Worm (Caenorhabditis elegans) whole organism, early embryonic: ENCODE results near the gene C01G12.3.

Source experiments
- B0310.2 ChIP-seq: sonication (generic microtip); optimal IDR thresholded peaks from 2 replicates; lab custom pipeline; 2016; ENCODE audit warnings: mild to moderate bottlenecking, missing genetic modification characterization, missing compliant biosample characterization
- ama-1 ChIP-seq: fragments of 150-350 bp; optimal IDR thresholded peaks from 2 replicates; lab custom pipeline; 2014
- ceh-13 ChIP-seq: fragments of 200-800 bp; sonication (Bioruptor generic); optimal IDR thresholded peaks from 2 replicates; lab custom pipeline; 2018; ENCODE audit warnings: mild to moderate bottlenecking, missing genetic modification characterization, missing compliant biosample characterization
- ets-7 ChIP-seq: sonication (generic microtip); optimal IDR thresholded peaks from 2 replicates; lab custom pipeline; 2016; ENCODE audit warnings: missing genotype, missing genetic modification characterization, missing compliant biosample characterization
- hnd-1 ChIP-seq: sonication (generic microtip); optimal IDR thresholded peaks from 2 replicates; lab custom pipeline; 2016; ENCODE audit warnings: missing genetic modification characterization, missing compliant biosample characterization
- pes-1 ChIP-seq: fragments of 200-800 bp; sonication (Bioruptor generic); IDR thresholded peaks from 2 replicates; pipeline ENCODE4 v1.3.6; 2022; ENCODE audit warnings: missing genetic modification reagents, missing genetic modification characterization, missing compliant biosample characterization
- scrt-1 ChIP-seq: fragments of 200-800 bp; sonication (Bioruptor generic); IDR thresholded peaks from 2 replicates; pipeline ENCODE4 v1.3.6; 2022; ENCODE audit warnings: missing genetic modification characterization, missing compliant biosample characterization
- tbx-11 ChIP-seq: fragments of 200-800 bp; sonication (Bioruptor generic); IDR thresholded peaks from 2 replicates; pipeline ENCODE4 v1.3.6; 2022; ENCODE audit warnings: missing genetic modification characterization, missing compliant biosample characterization
- tbx-37 ChIP-seq: fragments of 200-800 bp; sonication (Bioruptor generic); conservative IDR thresholded peaks from 2 replicates; pipeline ENCODE4 v1.3.6; 2022; ENCODE audit warnings: missing genetic modification reagents, missing genetic modification characterization, missing compliant biosample characterization
- tra-4 ChIP-seq: sonication (generic microtip); optimal IDR thresholded peaks from 2 replicates; lab custom pipeline; 2017; ENCODE audit warnings: missing genetic modification characterization, missing compliant biosample characterization

DNA sequence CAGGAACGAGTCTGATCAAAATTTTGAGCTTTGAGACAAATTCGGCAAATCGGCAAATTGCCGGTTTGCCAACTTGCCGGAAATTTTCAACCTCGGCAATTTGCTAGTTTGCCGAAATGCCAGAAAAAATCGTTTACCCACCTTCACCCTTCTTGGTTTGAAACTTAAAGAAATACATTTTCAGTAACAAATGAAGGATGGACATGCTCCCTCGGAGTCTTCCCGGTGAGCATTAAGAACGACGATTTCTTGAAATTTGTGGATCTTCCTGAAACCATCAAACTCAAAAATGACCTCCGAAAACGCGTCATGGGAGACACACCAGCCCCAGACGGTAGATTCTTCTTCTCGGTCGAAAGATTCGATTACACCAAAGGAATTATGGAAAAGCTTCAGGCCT, 20.6 kb upstream of the C01G12.3 start:
- TF ChIP-seq tra-4 (tag; lab: Kevin White, UChicago) (no peak), ceh-13 (no peak), ama-1 (lab: Kevin White, UChicago) (no peak), pes-1 (GFP tag; lab: Robert Waterston, UW) (no peak), ets-7 (no peak), tbx-37 (GFP tag; lab: Robert Waterston, UW) (no peak), tbx-11 (GFP tag; lab: Robert Waterston, UW) (no peak), B0310.2 (tag; lab: Kevin White, UChicago) (no peak), scrt-1 (no peak), hnd-1 (tag; lab: Kevin White, UChicago) (no peak)
